Worm (Caenorhabditis elegans): ENCODE results near the gene C24A3.9.

C24A3.9 gene

DNA sequence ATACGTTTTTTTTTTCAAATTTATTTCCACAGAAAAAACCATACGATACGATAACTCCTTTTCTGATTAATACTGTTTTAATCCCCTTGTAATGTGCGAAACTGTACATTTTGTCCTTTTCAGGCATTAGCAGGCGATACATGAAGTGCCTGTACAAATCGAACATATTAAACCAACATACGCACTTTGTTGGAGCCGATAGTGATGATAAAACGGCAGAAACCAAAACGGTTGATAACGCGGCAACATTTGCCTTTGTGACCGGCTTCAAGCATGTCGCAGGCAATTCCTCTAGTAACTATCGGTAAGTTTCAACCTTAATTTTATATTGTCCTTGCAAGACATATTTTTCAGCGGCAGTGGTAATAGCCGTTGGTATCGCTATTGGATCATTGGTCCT lies 24.0 kb upstream of the C24A3.9 start, which contains the start of gene nep-22:
Gene nep-22 (plus strand): TSS at position 245 of the 400 bp plus-strand sequence.
- TF ChIP-seq ama-1 (optimal IDR thresholded peaks at IDR 0.05) = no peak
- peak; percentile 7 for TF ChIP-seq ceh-36 (tag; optimal IDR thresholded peaks at IDR 0.05)

DNA sequence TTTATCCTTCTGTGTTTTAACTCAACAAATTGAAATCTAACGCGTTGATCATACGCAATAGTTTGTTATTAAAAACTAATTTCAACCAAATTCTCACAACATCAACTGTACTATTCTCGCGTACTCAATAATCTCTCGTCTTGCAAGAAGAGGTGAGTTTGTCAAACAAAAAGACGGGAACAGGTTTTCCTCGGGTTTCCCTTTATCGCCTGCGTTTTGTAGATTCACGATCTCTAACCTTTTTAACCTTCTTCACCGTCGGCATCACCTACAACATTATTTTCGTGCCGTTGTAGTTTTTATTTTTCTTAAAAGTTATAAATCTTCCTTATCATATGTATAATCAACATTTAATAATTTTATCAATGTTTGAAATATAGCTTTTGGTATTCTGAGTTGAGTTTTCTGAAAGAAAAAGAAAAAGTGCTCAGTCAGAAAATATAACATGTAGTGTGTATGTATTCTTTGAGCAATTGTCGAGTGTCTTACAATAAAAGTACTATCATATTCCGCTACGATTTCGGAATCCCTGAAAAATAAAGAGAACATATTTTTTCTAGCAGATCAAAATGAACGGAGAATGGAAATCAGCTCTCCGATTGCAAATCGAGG lies 18.7 kb upstream of the C24A3.9 start, which contains the start of gene snf-12:
Gene snf-12 (plus strand): TSS at position 562 of the 612 bp plus-strand sequence.
- TF ChIP-seq ceh-36 (tag; optimal IDR thresholded peaks at IDR 0.05) = no peak
- TF ChIP-seq hmbx-1 (tag; optimal IDR thresholded peaks at IDR 0.05) = no peak
- no peak for TF ChIP-seq scrt-1 (GFP tag; IDR thresholded peaks at IDR 0.05)
- no peak for TF ChIP-seq sea-1 (GFP tag; conservative IDR thresholded peaks at IDR 0.05)
- TF ChIP-seq ama-1 (optimal IDR thresholded peaks at IDR 0.05) = no peak
- TF ChIP-seq aly-1 (tag; optimal IDR thresholded peaks at IDR 0.05) = no peak

DNA sequence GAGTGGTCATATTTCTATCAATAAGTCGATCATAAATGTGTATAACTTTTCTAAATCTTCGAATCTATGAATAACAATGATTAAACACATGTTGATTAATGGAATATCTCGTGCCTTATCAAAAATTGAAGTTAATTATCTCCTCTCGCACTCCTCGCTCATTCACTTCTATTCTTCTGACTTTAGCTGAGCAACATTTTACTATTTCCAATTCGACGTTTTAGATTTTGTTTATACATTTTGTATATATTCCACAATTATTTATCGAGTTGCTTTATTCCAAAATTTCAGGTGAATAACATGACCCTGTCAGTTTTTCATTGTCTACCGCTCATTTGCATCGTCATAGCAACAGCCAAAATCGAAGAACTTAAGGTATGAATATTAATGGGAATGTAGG lies 17.0 kb upstream of the C24A3.9 start, which contains the start of gene T25B6.3:
Gene T25B6.3 (plus strand): TSS at position 301 of the 400 bp plus-strand sequence.
- no peak for TF ChIP-seq flt-1 (GFP tag; IDR thresholded peaks at IDR 0.05)
- TF ChIP-seq aly-1 (tag; optimal IDR thresholded peaks at IDR 0.05) = no peak
- no peak for TF ChIP-seq tbx-37 (GFP tag; conservative IDR thresholded peaks at IDR 0.05)
- TF ChIP-seq tbx-11 (GFP tag; IDR thresholded peaks at IDR 0.05) = no peak
- no peak for TF ChIP-seq F13C5.2 (tag; optimal IDR thresholded peaks at IDR 0.05)
- no peak for TF ChIP-seq B0310.2 (tag; optimal IDR thresholded peaks at IDR 0.05)
- TF ChIP-seq tra-4 (tag; optimal IDR thresholded peaks at IDR 0.05) = no peak
- no peak for TF ChIP-seq ama-1 (optimal IDR thresholded peaks at IDR 0.05)
- no peak for TF ChIP-seq scrt-1 (GFP tag; IDR thresholded peaks at IDR 0.05)
- TF ChIP-seq ceh-13 (GFP tag; optimal IDR thresholded peaks at IDR 0.05) = no peak
- TF ChIP-seq ceh-36 (tag; optimal IDR thresholded peaks at IDR 0.05) = no peak
- TF ChIP-seq hmg-4 (GFP tag; optimal IDR thresholded peaks at IDR 0.05) = no peak
- TF ChIP-seq sea-1 (GFP tag; conservative IDR thresholded peaks at IDR 0.05) = no peak
- TF ChIP-seq hnd-1 (tag; optimal IDR thresholded peaks at IDR 0.05) = no peak
- no peak for TF ChIP-seq pes-1 (GFP tag; IDR thresholded peaks at IDR 0.05)
- TF ChIP-seq hmbx-1 (tag; optimal IDR thresholded peaks at IDR 0.05) = no peak
- no peak for TF ChIP-seq ets-7 (tag; optimal IDR thresholded peaks at IDR 0.05)

DNA sequence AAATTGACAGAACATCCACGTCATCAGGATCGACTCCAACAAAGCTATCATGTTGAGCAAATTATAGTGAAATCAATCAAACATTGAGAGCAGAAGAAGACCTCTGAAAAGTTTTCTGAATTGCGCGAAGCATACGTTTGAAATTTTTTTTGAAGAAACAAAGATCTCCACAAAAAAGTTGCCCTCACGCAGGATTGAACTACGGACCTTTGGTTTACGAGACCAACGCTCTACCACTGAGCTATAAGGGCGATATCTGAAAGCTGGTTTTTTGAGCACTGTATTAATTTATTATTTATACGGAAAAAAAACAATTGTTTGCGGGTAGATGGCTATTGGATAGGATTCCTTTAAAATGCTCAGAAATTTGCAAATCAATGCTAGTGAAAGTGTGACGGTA lies 15.2 kb upstream of the C24A3.9 start:
- TF ChIP-seq F13C5.2 (tag; optimal IDR thresholded peaks at IDR 0.05) (no peak), ets-7 (tag; optimal IDR thresholded peaks at IDR 0.05) (no peak)

DNA sequence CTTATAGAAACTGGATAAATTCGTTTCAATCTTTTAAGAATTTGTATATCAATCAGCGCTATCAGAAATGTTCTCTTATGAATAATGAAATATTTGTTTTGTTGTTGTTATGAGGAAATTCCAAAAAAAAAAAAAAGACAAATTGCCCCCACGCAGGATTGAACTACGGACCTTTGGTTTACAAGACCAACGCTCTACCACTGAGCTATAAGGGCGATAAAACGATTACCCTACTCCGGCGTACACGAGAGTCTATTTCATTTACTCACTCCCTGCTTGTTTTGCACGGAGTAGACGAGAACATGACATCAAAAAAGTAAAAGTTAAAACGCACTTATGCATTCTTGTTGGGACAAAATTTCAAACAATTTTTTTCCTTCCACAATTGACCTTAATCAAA lies 14.0 kb upstream of the C24A3.9 start:
- TF ChIP-seq scrt-1 (GFP tag; IDR thresholded peaks at IDR 0.05) (no peak), pes-1 (GFP tag; IDR thresholded peaks at IDR 0.05) (no peak; the same call in 1 of the 2 replicates), sea-1 (GFP tag; conservative IDR thresholded peaks at IDR 0.05) (no peak), ceh-13 (GFP tag; optimal IDR thresholded peaks at IDR 0.05) (no peak), F13C5.2 (tag; optimal IDR thresholded peaks at IDR 0.05) (no peak), tbx-37 (GFP tag; conservative IDR thresholded peaks at IDR 0.05) (peak; percentile 51; the same call in 1 of the 2 replicates), ets-7 (tag; optimal IDR thresholded peaks at IDR 0.05) (no peak), flt-1 (GFP tag; IDR thresholded peaks at IDR 0.05) (no peak; the same call in none of the 2 replicates), ama-1 (optimal IDR thresholded peaks at IDR 0.05) (no peak), tra-4 (tag; optimal IDR thresholded peaks at IDR 0.05) (peak; percentile 18), ceh-36 (tag; optimal IDR thresholded peaks at IDR 0.05) (no peak), hmg-4 (GFP tag; optimal IDR thresholded peaks at IDR 0.05) (no peak), hmbx-1 (tag; optimal IDR thresholded peaks at IDR 0.05) (no peak), tbx-11 (GFP tag; IDR thresholded peaks at IDR 0.05) (0 out of 2 replicates have a peak, but pooled peaks have one; percentile 49), B0310.2 (tag; optimal IDR thresholded peaks at IDR 0.05) (no peak), aly-1 (tag; optimal IDR thresholded peaks at IDR 0.05) (no peak), hnd-1 (tag; optimal IDR thresholded peaks at IDR 0.05) (peak; percentile 41)

DNA sequence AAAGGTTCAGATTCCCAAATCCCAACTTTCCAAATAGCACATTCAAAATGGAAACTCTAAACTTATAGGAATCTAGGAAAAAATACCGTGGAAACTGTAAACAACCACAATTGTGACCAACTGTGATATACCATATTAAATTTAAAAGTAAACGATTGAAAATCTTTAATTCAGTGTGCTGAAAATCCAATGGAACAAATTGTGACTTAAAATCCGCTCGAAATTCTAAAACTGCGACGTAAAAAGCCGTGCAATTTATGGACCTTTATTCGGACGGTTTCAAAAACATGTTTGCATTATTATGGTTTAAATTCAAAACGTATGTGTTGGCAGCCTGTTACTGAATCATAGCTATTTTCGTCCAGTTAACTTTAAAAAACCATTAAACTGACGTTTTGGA lies 13.5 kb upstream of the C24A3.9 start:
- TF ChIP-seq B0310.2 (tag; optimal IDR thresholded peaks at IDR 0.05) = no peak
- TF ChIP-seq flt-1 (GFP tag; IDR thresholded peaks at IDR 0.05) = no peak
- no peak for TF ChIP-seq scrt-1 (GFP tag; IDR thresholded peaks at IDR 0.05)
- no peak for TF ChIP-seq sea-1 (GFP tag; conservative IDR thresholded peaks at IDR 0.05)
- TF ChIP-seq hmg-4 (GFP tag; optimal IDR thresholded peaks at IDR 0.05) = no peak
- TF ChIP-seq aly-1 (tag; optimal IDR thresholded peaks at IDR 0.05) = no peak
- TF ChIP-seq tbx-37 (GFP tag; conservative IDR thresholded peaks at IDR 0.05) = no peak
- TF ChIP-seq F13C5.2 (tag; optimal IDR thresholded peaks at IDR 0.05) = no peak
- no peak for TF ChIP-seq ceh-36 (tag; optimal IDR thresholded peaks at IDR 0.05)
- no peak for TF ChIP-seq pes-1 (GFP tag; IDR thresholded peaks at IDR 0.05)
- no peak for TF ChIP-seq ama-1 (optimal IDR thresholded peaks at IDR 0.05)
- no peak for TF ChIP-seq hnd-1 (tag; optimal IDR thresholded peaks at IDR 0.05)
- no peak for TF ChIP-seq hmbx-1 (tag; optimal IDR thresholded peaks at IDR 0.05)
- no peak for TF ChIP-seq tbx-11 (GFP tag; IDR thresholded peaks at IDR 0.05)

DNA sequence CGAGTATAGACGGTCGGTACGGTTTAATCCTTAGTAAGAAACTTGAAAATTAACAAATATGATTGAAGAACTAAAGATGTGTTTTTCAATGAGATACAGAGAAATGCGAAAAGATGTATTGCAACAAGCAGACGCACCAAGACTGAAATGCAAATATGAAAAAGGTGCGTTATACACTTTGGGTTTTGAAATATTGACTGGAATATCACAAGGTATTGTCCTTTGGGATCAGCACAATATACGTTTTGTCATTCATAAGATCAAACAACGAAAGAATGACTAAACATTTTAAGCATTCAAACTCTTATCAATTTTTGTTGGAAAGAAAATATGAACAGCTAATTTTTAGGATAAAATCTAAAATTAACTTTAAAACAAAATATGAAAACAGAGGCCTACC lies 12.5 kb upstream of the C24A3.9 start, which contains the start of gene T25B6.6:
Gene T25B6.6 (minus strand): TSS at position 101 of the 400 bp plus-strand sequence.
- TF ChIP-seq B0310.2 (tag; optimal IDR thresholded peaks at IDR 0.05) (no peak), ets-7 (tag; optimal IDR thresholded peaks at IDR 0.05) (no peak), aly-1 (tag; optimal IDR thresholded peaks at IDR 0.05) (no peak), pes-1 (GFP tag; IDR thresholded peaks at IDR 0.05) (no peak), F13C5.2 (tag; optimal IDR thresholded peaks at IDR 0.05) (no peak), tra-4 (tag; optimal IDR thresholded peaks at IDR 0.05) (no peak), ama-1 (optimal IDR thresholded peaks at IDR 0.05) (no peak), ceh-36 (tag; optimal IDR thresholded peaks at IDR 0.05) (no peak)

DNA sequence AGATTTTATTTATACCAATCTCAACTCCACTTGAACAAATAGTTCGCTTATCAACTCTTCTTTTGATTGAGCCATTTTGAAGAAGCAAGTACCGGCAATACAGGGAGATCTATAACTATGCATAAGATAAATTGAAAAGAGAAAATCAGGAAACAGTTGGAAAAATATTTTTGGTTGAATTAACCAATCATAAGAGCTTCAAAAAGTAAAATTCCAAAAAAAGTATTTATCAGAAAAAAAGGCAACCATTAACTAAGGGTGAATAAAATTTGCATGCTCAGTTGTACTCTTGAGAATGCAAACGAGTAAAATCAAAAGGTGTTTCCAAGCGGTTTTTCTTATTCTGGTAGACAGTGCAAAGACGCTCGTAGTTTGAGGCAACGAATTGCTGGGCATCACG lies 11.3 kb upstream of the C24A3.9 start, which contains the start of gene T25B6.5:
Gene T25B6.5 (minus strand): TSS at position 101 of the 400 bp plus-strand sequence.
- TF ChIP-seq pes-1 (GFP tag; IDR thresholded peaks at IDR 0.05) = no peak
- TF ChIP-seq ets-7 (tag; optimal IDR thresholded peaks at IDR 0.05) = no peak
- TF ChIP-seq ama-1 (optimal IDR thresholded peaks at IDR 0.05) = no peak
- TF ChIP-seq hmbx-1 (tag; optimal IDR thresholded peaks at IDR 0.05) = no peak
- no peak for TF ChIP-seq tbx-11 (GFP tag; IDR thresholded peaks at IDR 0.05)
- TF ChIP-seq ceh-13 (GFP tag; optimal IDR thresholded peaks at IDR 0.05) = no peak
- no peak for TF ChIP-seq hmg-4 (GFP tag; optimal IDR thresholded peaks at IDR 0.05)

All from whole organism, early embryonic.